Fruit fly (Drosophila melanogaster): ENCODE measurements around the gene Prosalpha4.

Prosalpha4 gene

dm6 chrX:16323536-16323935, 47.5 kb downstream of the Prosalpha4 start:
- TF ChIP-seq CG8319 (GFP tag; optimal IDR thresholded peaks at IDR 0.05) (no peak), Eip78C (GFP tag) (peak; percentile 19)

- peak; percentile 13 to 45 for TF ChIP-seq ss (GFP tag; optimal IDR thresholded peaks at IDR 0.05)
- no peak for TF ChIP-seq Eip78C (GFP tag)
- no peak for TF ChIP-seq CG8119 (GFP tag; IDR thresholded peaks at IDR 0.05)
- no peak for TF ChIP-seq CG15336 (GFP tag; IDR thresholded peaks at IDR 0.05)
- no peak for TF ChIP-seq Ets21C (GFP tag; optimal IDR thresholded peaks at IDR 0.05)
- no peak for TF ChIP-seq CG6276 (GFP tag; optimal IDR thresholded peaks at IDR 0.05)
- peak; percentile 48 for TF ChIP-seq CG1621 (tag; optimal IDR thresholded peaks at IDR 0.05)
Measured at dm6 chrX:16325472-16325871, 49.4 kb downstream of the Prosalpha4 start, which contains the start of gene CalpC. Gene CalpC, plus strand, starts transcription at chrX:16325763.

Measured in whole organism, prepupa.